Worm (Caenorhabditis elegans): ENCODE data around the gene F46C3.2.

The F46C3.2 gene

DNA sequence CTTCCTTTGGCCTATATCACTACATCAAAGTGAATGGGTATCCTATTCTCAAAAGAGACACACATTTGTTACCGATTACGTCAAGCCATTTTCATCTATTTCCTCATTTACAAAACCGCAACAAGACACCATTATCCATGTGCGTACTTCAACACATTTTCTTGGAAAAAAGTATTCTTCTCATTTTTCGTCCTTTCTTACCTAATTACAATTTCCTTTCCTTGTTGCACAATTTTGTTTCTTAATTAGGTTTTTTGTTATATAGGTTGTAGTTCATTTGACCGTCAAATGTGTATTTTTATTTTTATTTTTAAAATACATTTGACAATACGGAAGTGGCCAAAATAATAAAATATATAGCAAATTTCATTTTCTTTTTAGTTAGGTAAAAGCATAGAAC lies 35.2 kb downstream of the F46C3.2 start:
- TF ChIP-seq ceh-31 (tag; optimal IDR thresholded peaks at IDR 0.05) (no peak), sdc-2 (tag; optimal IDR thresholded peaks at IDR 0.05) (no peak), K02D7.2 (tag; optimal IDR thresholded peaks at IDR 0.05) (no peak), hlh-8 (tag; optimal IDR thresholded peaks at IDR 0.05) (no peak), nfya-1 (tag; optimal IDR thresholded peaks at IDR 0.05) (no peak), gmeb-2 (tag; optimal IDR thresholded peaks at IDR 0.05) (no peak), npax-4 (tag; optimal IDR thresholded peaks at IDR 0.05) (no peak), F13H6.1 (tag; optimal IDR thresholded peaks at IDR 0.05) (no peak), ceh-18 (tag; optimal IDR thresholded peaks at IDR 0.05) (no peak), lim-6 (tag; optimal IDR thresholded peaks at IDR 0.05) (no peak), mec-3 (tag; optimal IDR thresholded peaks at IDR 0.05; ENCODE audit: borderline replicate concordance) (no peak), hlh-15 (tag; optimal IDR thresholded peaks at IDR 0.05) (no peak)

ce11 chrX:11379135-11379781 lies 39.3 kb downstream of the F46C3.2 start:
- TF ChIP-seq che-1 (tag; optimal IDR thresholded peaks at IDR 0.05) (no peak), unc-55 (GFP tag; optimal IDR thresholded peaks at IDR 0.05) (peak; percentile 58), hlh-30 (tag; optimal IDR thresholded peaks at IDR 0.05; ENCODE audit: insufficient read depth) (no peak), ceh-30 (tag; optimal IDR thresholded peaks at IDR 0.05) (no peak), zip-5 (tag; optimal IDR thresholded peaks at IDR 0.05) (no peak), pat-9 (tag; optimal IDR thresholded peaks at IDR 0.05) (peak; percentile 79), syd-9 (tag; optimal IDR thresholded peaks at IDR 0.05) (peak; percentile 61), eyg-1 (tag; optimal IDR thresholded peaks at IDR 0.05) (no peak), tbx-7 (tag; optimal IDR thresholded peaks at IDR 0.05) (no peak), fkh-6 (tag; optimal IDR thresholded peaks at IDR 0.05) (no peak), ceh-2 (tag; optimal IDR thresholded peaks at IDR 0.05) (no peak), pha-4 (tag; optimal IDR thresholded peaks at IDR 0.05) (no peak), mec-3 (tag; optimal IDR thresholded peaks at IDR 0.05; ENCODE audit: borderline replicate concordance) (no peak), pqm-1 (tag; optimal IDR thresholded peaks at IDR 0.05) (no peak), pax-1 (tag; optimal IDR thresholded peaks at IDR 0.05) (no peak), ahr-1 (tag; optimal IDR thresholded peaks at IDR 0.05) (no peak), ttx-3 (tag; optimal IDR thresholded peaks at IDR 0.05) (no peak), ceh-45 (GFP tag; IDR thresholded peaks at IDR 0.05) (no peak), ref-2 (tag; optimal IDR thresholded peaks at IDR 0.05) (peak; percentile 38), ama-1 (optimal IDR thresholded peaks at IDR 0.05) (no peak), tbx-2 (tag; optimal IDR thresholded peaks at IDR 0.05) (peak; percentile 57), ceh-22 (tag; optimal IDR thresholded peaks at IDR 0.05) (no peak), elt-4 (tag; optimal IDR thresholded peaks at IDR 0.05) (no peak), pros-1 (tag; optimal IDR thresholded peaks at IDR 0.05) (no peak), ceh-48 (tag; optimal IDR thresholded peaks at IDR 0.05) (no peak), sox-2 (GFP tag; IDR thresholded peaks at IDR 0.05) (no peak), ztf-16 (tag; optimal IDR thresholded peaks at IDR 0.05) (no peak), Y22D7AL.16 (tag; optimal IDR thresholded peaks at IDR 0.05) (no peak), nfya-1 (tag; optimal IDR thresholded peaks at IDR 0.05) (no peak), pha-2 (tag; optimal IDR thresholded peaks at IDR 0.05) (no peak), F13H6.1 (tag; optimal IDR thresholded peaks at IDR 0.05) (peak; percentile 64), npax-4 (tag; optimal IDR thresholded peaks at IDR 0.05) (no peak), ets-4 (tag; optimal IDR thresholded peaks at IDR 0.05) (no peak), rnt-1 (tag; optimal IDR thresholded peaks at IDR 0.05) (peak; percentile 82), hlh-6 (tag; optimal IDR thresholded peaks at IDR 0.05) (no peak), hlh-15 (tag; optimal IDR thresholded peaks at IDR 0.05) (no peak), lim-6 (tag; optimal IDR thresholded peaks at IDR 0.05) (no peak), C08G9.2 (tag; optimal IDR thresholded peaks at IDR 0.05) (peak; percentile 25), ceh-6 (GFP tag; optimal IDR thresholded peaks at IDR 0.05) (no peak), sdc-2 (tag; optimal IDR thresholded peaks at IDR 0.05) (no peak), unc-3 (GFP tag; conservative IDR thresholded peaks at IDR 0.05) (no peak), unc-3 (tag; optimal IDR thresholded peaks at IDR 0.05) (no peak), ceh-31 (tag; optimal IDR thresholded peaks at IDR 0.05) (peak; percentile 48), dve-1 (tag; optimal IDR thresholded peaks at IDR 0.05) (no peak), ceh-19 (GFP tag; optimal IDR thresholded peaks at IDR 0.05) (no peak), ceh-9 (tag; optimal IDR thresholded peaks at IDR 0.05) (no peak), pag-3 (tag; optimal IDR thresholded peaks at IDR 0.05; ENCODE audit: borderline replicate concordance) (no peak)

Measured in whole organism, late embryonic.